Fruit fly (Drosophila melanogaster): ENCODE results near the gene MTA1-like.

- TF ChIP-seq Dif (GFP tag; optimal IDR thresholded peaks at IDR 0.05; ENCODE audit: partially characterized antibody): no peak
- no peak for TF ChIP-seq sage (GFP tag; optimal IDR thresholded peaks at IDR 0.05)
- TF ChIP-seq br (GFP tag; optimal IDR thresholded peaks at IDR 0.05): no peak
- no peak for TF ChIP-seq CG9705 (GFP tag; optimal IDR thresholded peaks at IDR 0.05)
Observed at dm6 chr3R:5659829-5660197, 11.3 kb upstream of the MTA1-like start, which contains the start of gene CG2182.
